Worm (Caenorhabditis elegans): Measurements from ENCODE around the gene DC2.5.

ce11 chrV:194760-195159 lies 17.8 kb downstream of the DC2.5 start:
- TF ChIP-seq nhr-11 (tag; optimal IDR thresholded peaks at IDR 0.05) (no peak), ZK337.2 (GFP tag; IDR thresholded peaks at IDR 0.05) (no peak), nhr-6 (tag; optimal IDR thresholded peaks at IDR 0.05) (no peak), ztf-11 (tag; optimal IDR thresholded peaks at IDR 0.05) (no peak)

Measured in whole organism, L4 larva.